Worm (Caenorhabditis elegans) whole organism, young adult: ENCODE results near the gene let-99.

Source experiments
- B0019.2 ChIP-seq: fragments of 200-800 bp; sonication (Bioruptor generic); conservative IDR thresholded peaks from 2 replicates; pipeline ENCODE4 v1.3.6; 2022; ENCODE audit warnings: missing genetic modification reagents, missing genetic modification characterization, missing compliant biosample characterization
- B0035.1 ChIP-seq: sonication (generic microtip); optimal IDR thresholded peaks from 2 replicates; lab custom pipeline; 2016; ENCODE audit warnings: missing genetic modification characterization, mild to moderate bottlenecking, missing compliant biosample characterization, missing genotype, missing genetic modification reagents
- B0336.3 ChIP-seq: fragments of 200-800 bp; sonication (Bioruptor generic); IDR thresholded peaks from 2 replicates; pipeline ENCODE4 v1.3.6; 2022; ENCODE audit warnings: missing genetic modification characterization, missing compliant biosample characterization
- D2030.7 ChIP-seq: fragments of 200-800 bp; sonication (Bioruptor generic); IDR thresholded peaks from 2 replicates; pipeline ENCODE4 v1.3.6; 2022; ENCODE audit warnings: missing genetic modification reagents, missing genetic modification characterization, missing compliant biosample characterization
- F22D6.2 ChIP-seq: sonication (generic microtip); optimal IDR thresholded peaks from 2 replicates; lab custom pipeline; 2016; ENCODE audit warnings: mild to moderate bottlenecking, missing genetic modification characterization, missing compliant biosample characterization
- F23B12.7 ChIP-seq: sonication (generic microtip); optimal IDR thresholded peaks from 2 replicates; lab custom pipeline; 2017; ENCODE audit warnings: missing genetic modification characterization, mild to moderate bottlenecking, missing compliant biosample characterization, antibody characterized with exemption, moderate library complexity; ENCODE audit not compliant: insufficient read depth
- F33H1.4 ChIP-seq: fragments of 200-800 bp; sonication (Bioruptor generic); IDR thresholded peaks from 2 replicates; pipeline ENCODE4 v1.3.6; 2022; ENCODE audit warnings: missing genetic modification reagents, missing genetic modification characterization, missing compliant biosample characterization
- F49E8.2 ChIP-seq: sonication (generic microtip); optimal IDR thresholded peaks from 3 replicates; lab custom pipeline; 2017; ENCODE audit warnings: missing genetic modification characterization, mild to moderate bottlenecking, missing compliant biosample characterization, antibody characterized with exemption, moderate library complexity; ENCODE audit not compliant: insufficient read depth
- F57C9.4 ChIP-seq: sonication (generic microtip); optimal IDR thresholded peaks from 2 replicates; lab custom pipeline; 2017; ENCODE audit warnings: mild to moderate bottlenecking, missing genetic modification characterization, missing compliant biosample characterization
- T07F8.4 ChIP-seq: sonication (generic microtip); optimal IDR thresholded peaks from 2 replicates; lab custom pipeline; 2016; ENCODE audit warnings: mild to moderate bottlenecking, missing genetic modification characterization, moderate library complexity, missing compliant biosample characterization
- T26A5.8 ChIP-seq: sonication (generic microtip); optimal IDR thresholded peaks from 2 replicates; lab custom pipeline; 2016; ENCODE audit warnings: missing genetic modification characterization, missing compliant biosample characterization
- Y79H2A.3 ChIP-seq: fragments of 200-800 bp; sonication (Bioruptor generic); conservative IDR thresholded peaks from 2 replicates; pipeline ENCODE4 v1.3.6; 2022; ENCODE audit warnings: missing genetic modification reagents, missing genetic modification characterization, missing compliant biosample characterization
- aptf-2 ChIP-seq: fragments of 200-800 bp; sonication (Bioruptor generic); conservative IDR thresholded peaks from 2 replicates; pipeline ENCODE4 v1.3.6; 2022; ENCODE audit warnings: missing genetic modification reagents, missing genetic modification characterization, missing compliant biosample characterization
- aptf-3 ChIP-seq: fragments of 200-800 bp; sonication (Bioruptor generic); IDR thresholded peaks from 2 replicates; pipeline ENCODE4 v1.3.6; 2022; ENCODE audit warnings: missing genetic modification characterization, missing compliant biosample characterization
- atf-7 ChIP-seq: sonication (generic microtip); optimal IDR thresholded peaks from 2 replicates; lab custom pipeline; 2017; ENCODE audit warnings: mild to moderate bottlenecking, missing genetic modification characterization, missing compliant biosample characterization
- attf-3 ChIP-seq: fragments of 200-800 bp; sonication (Bioruptor generic); conservative IDR thresholded peaks from 2 replicates; pipeline ENCODE4 v1.3.6; 2022; ENCODE audit warnings: missing genetic modification reagents, missing genetic modification characterization, missing compliant biosample characterization
- attf-6 ChIP-seq: fragments of 200-800 bp; sonication (Bioruptor generic); IDR thresholded peaks from 2 replicates; pipeline ENCODE4 v1.3.6; 2022; ENCODE audit warnings: missing genetic modification reagents, missing genetic modification characterization, missing compliant biosample characterization
- bed-1 ChIP-seq: fragments of 200-800 bp; sonication (Bioruptor generic); IDR thresholded peaks from 2 replicates; pipeline ENCODE4 v1.3.6; 2022; ENCODE audit warnings: missing genetic modification reagents, missing genetic modification characterization, missing compliant biosample characterization
- ets-4 ChIP-seq: fragments of 200-800 bp; sonication (Bioruptor generic); optimal IDR thresholded peaks from 2 replicates; lab custom pipeline; 2018; ENCODE audit warnings: mild to moderate bottlenecking, missing genetic modification characterization, missing compliant biosample characterization
- fkh-3 ChIP-seq: sonication (generic microtip); optimal IDR thresholded peaks from 2 replicates; lab custom pipeline; 2016; ENCODE audit warnings: mild to moderate bottlenecking, missing genetic modification characterization, missing compliant biosample characterization
- gei-17 ChIP-seq: fragments of 200-800 bp; sonication (Bioruptor generic); optimal IDR thresholded peaks from 2 replicates; lab custom pipeline; 2018; ENCODE audit warnings: mild to moderate bottlenecking, missing genetic modification characterization, missing compliant biosample characterization
- hlh-26 ChIP-seq: fragments of 200-800 bp; sonication (Bioruptor generic); conservative IDR thresholded peaks from 2 replicates; pipeline ENCODE4 v1.3.6; 2022; ENCODE audit warnings: missing genetic modification reagents, missing genetic modification characterization, missing compliant biosample characterization
- hmg-1.2 ChIP-seq: fragments of 200-800 bp; sonication (Bioruptor generic); IDR thresholded peaks from 2 replicates; pipeline ENCODE4 v1.3.6; 2022; ENCODE audit warnings: missing genetic modification reagents, missing genetic modification characterization, missing compliant biosample characterization
- lag-1 ChIP-seq: fragments of 200-800 bp; sonication (Bioruptor generic); IDR thresholded peaks from 2 replicates; pipeline ENCODE4 v1.3.6; 2022; ENCODE audit warnings: missing genetic modification reagents, missing genetic modification characterization, missing compliant biosample characterization
- let-526 ChIP-seq: fragments of 200-800 bp; sonication (Bioruptor generic); IDR thresholded peaks from 2 replicates; pipeline ENCODE4 v1.3.6; 2022; ENCODE audit warnings: missing genetic modification reagents, missing genetic modification characterization, missing compliant biosample characterization
- let-607 ChIP-seq, 2 experiments: fragments of 200-800 bp in 1 of 2; sonication (Bioruptor generic) in 1 of 2; sonication (generic microtip) in 1 of 2; optimal IDR thresholded peaks; 2 replicates each; lab custom pipeline; 2016 to 2018; ENCODE audit warnings: mild to moderate bottlenecking in 2 of 2, missing compliant biosample characterization in 2 of 2, missing genetic modification characterization in 2 of 2, moderate library complexity in 2 of 2, missing genotype in 1 of 2
- lin-26 ChIP-seq: fragments of 200-800 bp; sonication (Bioruptor generic); IDR thresholded peaks from 2 replicates; pipeline ENCODE4 v1.3.6; 2022; ENCODE audit warnings: missing genetic modification reagents, missing genetic modification characterization, missing compliant biosample characterization
- lin-54 ChIP-seq: fragments of 200-800 bp; sonication (Bioruptor generic); optimal IDR thresholded peaks from 2 replicates; lab custom pipeline; 2018; ENCODE audit warnings: mild to moderate bottlenecking, missing genetic modification characterization, missing compliant biosample characterization
- lir-1 ChIP-seq: fragments of 200-800 bp; sonication (Bioruptor generic); conservative IDR thresholded peaks from 2 replicates; pipeline ENCODE4 v1.3.6; 2022; ENCODE audit warnings: missing genetic modification reagents, missing genetic modification characterization, missing compliant biosample characterization
- lsl-1 ChIP-seq: fragments of 200-800 bp; sonication (Bioruptor generic); optimal IDR thresholded peaks from 2 replicates; lab custom pipeline; 2018; ENCODE audit warnings: mild to moderate bottlenecking, missing genetic modification characterization, moderate library complexity, missing compliant biosample characterization
- madf-10 ChIP-seq: sonication (generic microtip); optimal IDR thresholded peaks from 2 replicates; lab custom pipeline; 2016; ENCODE audit warnings: mild to moderate bottlenecking, missing genetic modification characterization, missing compliant biosample characterization
- mes-4 ChIP-seq: sonication (generic microtip); optimal IDR thresholded peaks from 2 replicates; lab custom pipeline; 2016; ENCODE audit warnings: missing genotype, missing genetic modification characterization, missing compliant biosample characterization
- mxl-1 ChIP-seq: sonication (generic microtip); optimal IDR thresholded peaks from 2 replicates; lab custom pipeline; 2016; ENCODE audit warnings: missing genetic modification characterization, missing compliant biosample characterization
- nfya-2 ChIP-seq: fragments of 200-800 bp; sonication (Bioruptor generic); IDR thresholded peaks from 2 replicates; pipeline ENCODE4 v1.3.6; 2022; ENCODE audit warnings: missing genetic modification reagents, missing genetic modification characterization, missing compliant biosample characterization
- nhr-120 ChIP-seq: fragments of 200-800 bp; sonication (Bioruptor generic); IDR thresholded peaks from 2 replicates; pipeline ENCODE4 v1.3.6; 2022; ENCODE audit warnings: missing genetic modification characterization, missing compliant biosample characterization
- nhr-179 ChIP-seq: sonication (generic microtip); optimal IDR thresholded peaks from 2 replicates; lab custom pipeline; 2016; ENCODE audit warnings: mild to moderate bottlenecking, missing genetic modification characterization, missing compliant biosample characterization
- nhr-27 ChIP-seq: fragments of 200-800 bp; sonication (Bioruptor generic); optimal IDR thresholded peaks from 2 replicates; lab custom pipeline; 2018; ENCODE audit warnings: mild to moderate bottlenecking, missing genetic modification characterization, moderate library complexity, missing compliant biosample characterization
- pha-4 ChIP-seq: fragments of 150-350 bp; sonication (generic microtip); optimal IDR thresholded peaks from 2 replicates; lab custom pipeline; 2014; ENCODE audit warnings: missing biosample characterization, missing genetic modification reagents, missing genetic modification characterization
- repo-1 ChIP-seq: sonication (generic microtip); optimal IDR thresholded peaks from 2 replicates; lab custom pipeline; 2017; ENCODE audit warnings: mild to moderate bottlenecking, missing genetic modification characterization, missing compliant biosample characterization
- sea-2 ChIP-seq: fragments of 200-800 bp; sonication (Bioruptor generic); IDR thresholded peaks from 2 replicates; pipeline ENCODE4 v1.3.6; 2022; ENCODE audit warnings: missing genetic modification characterization, missing compliant biosample characterization
- snpc-1.3 ChIP-seq: sonication (generic microtip); optimal IDR thresholded peaks from 2 replicates; lab custom pipeline; 2017; ENCODE audit warnings: missing genetic modification characterization, mild to moderate bottlenecking, missing compliant biosample characterization, antibody characterized with exemption, moderate library complexity, missing genotype, missing genetic modification reagents; ENCODE audit not compliant: insufficient read depth
- snpc-4 ChIP-seq, 5 experiments: fragments of 150-350 bp in 1 of 5; sonication (generic microtip) in 4 of 5; optimal IDR thresholded peaks; 2 replicates each; lab custom pipeline; 2014 to 2018; ENCODE audit warnings: missing genetic modification characterization in 5 of 5, missing biosample characterization in 3 of 5, antibody characterized with exemption in 2 of 5, mild to moderate bottlenecking in 2 of 5, missing compliant biosample characterization in 2 of 5, missing genotype in 2 of 5, moderate library complexity in 2 of 5, missing genetic modification reagents in 1 of 5
- sptf-2 ChIP-seq: fragments of 200-800 bp; sonication (Bioruptor generic); optimal IDR thresholded peaks from 2 replicates; lab custom pipeline; 2018; ENCODE audit warnings: mild to moderate bottlenecking, missing genetic modification characterization, missing compliant biosample characterization
- tbp1 ChIP-seq: fragments of 200-800 bp; sonication (Bioruptor generic); optimal IDR thresholded peaks from 2 replicates; lab custom pipeline; 2018; ENCODE audit warnings: mild to moderate bottlenecking, missing genetic modification characterization, missing compliant biosample characterization
- xnd-1 ChIP-seq: sonication (generic microtip); optimal IDR thresholded peaks from 2 replicates; lab custom pipeline; 2016; ENCODE audit warnings: missing genotype, missing genetic modification reagents, missing genetic modification characterization, missing compliant biosample characterization
- zim-3 ChIP-seq: sonication (generic microtip); optimal IDR thresholded peaks from 2 replicates; lab custom pipeline; 2017; ENCODE audit warnings: mild to moderate bottlenecking, missing genetic modification characterization, moderate library complexity, missing compliant biosample characterization

Gene let-99

DNA sequence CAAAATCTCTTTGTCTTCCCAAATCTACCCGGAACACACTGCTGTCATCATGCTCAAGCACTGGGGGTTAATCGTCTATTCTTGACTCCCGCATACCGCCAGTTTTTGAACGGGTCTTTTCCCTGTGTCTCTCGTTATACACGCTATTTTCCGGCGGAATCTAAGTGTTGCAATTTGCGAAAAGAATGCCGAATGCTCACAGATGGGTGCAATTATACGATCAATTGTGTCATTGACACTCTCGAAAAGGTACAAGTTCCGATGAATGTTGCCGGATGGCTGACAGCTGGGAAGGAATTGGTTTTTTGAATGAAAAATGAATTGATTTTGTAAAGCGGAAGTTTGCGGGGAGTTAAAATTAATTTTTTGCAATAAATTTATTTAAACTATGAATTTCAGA is 15.7 kb upstream of the let-99 start:
- TF ChIP-seq nhr-120 (no peak), fkh-3 (tag; lab: Kevin White, UChicago) (no peak), lin-54 (no peak), lin-26 (GFP tag; lab: Robert Waterston, UW) (no peak), F22D6.2 (tag; lab: Kevin White, UChicago) (no peak), attf-6 (no peak), attf-3 (GFP tag; lab: Robert Waterston, UW) (no peak), gei-17 (GFP tag; lab: Kevin White, UChicago) (no peak), F49E8.2 (no peak), Y79H2A.3 (no peak), ets-4 (GFP tag; lab: Kevin White, UChicago) (no peak), F57C9.4 (tag; lab: Kevin White, UChicago) (no peak), B0035.1 (tag; lab: Kevin White, UChicago) (no peak), lag-1 (GFP tag; lab: Robert Waterston, UW) (no peak), snpc-4 (GFP tag; optimal IDR thresholded peaks at IDR 0.05; lab: Kevin White, UChicago) (no peak), snpc-4 (tag; optimal IDR thresholded peaks at IDR 0.05; lab: Kevin White, UChicago) (no peak), zim-3 (tag; lab: Kevin White, UChicago) (no peak)

DNA sequence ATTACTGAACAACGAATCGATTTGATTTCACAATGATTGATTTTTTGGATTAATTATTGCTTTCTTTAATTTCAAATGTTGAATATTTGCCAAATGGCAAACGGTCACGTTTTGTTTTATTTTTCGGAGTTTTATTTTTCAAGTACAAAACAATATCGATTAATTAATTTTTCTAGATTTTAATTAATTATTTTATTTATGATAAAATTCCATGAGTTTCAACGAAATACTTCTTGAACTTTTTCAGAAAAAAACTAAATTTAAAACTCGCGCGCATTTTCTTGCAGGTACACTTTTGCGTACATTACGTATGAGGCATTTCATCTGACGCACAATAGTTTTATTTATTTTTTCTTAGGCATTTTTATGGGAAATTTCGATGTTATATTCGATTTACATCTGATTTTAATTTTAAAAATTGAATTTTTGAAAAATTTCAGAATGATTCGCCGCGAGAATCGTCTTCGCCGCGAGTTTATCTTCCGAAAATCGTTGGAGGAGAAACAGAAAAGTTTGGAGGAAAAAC is 8.7 kb upstream of the let-99 start, which contains the start of the genes ZK795.2 and ZK795.3:
Gene ZK795.2, minus strand, starts transcription at position 51 of the 526 bp plus-strand sequence.
Gene ZK795.3, plus strand, starts transcription at position 441 of the 526 bp plus-strand sequence.
- no peak for TF ChIP-seq tbp1 (GFP tag; lab: Kevin White, UChicago)
- no peak for TF ChIP-seq zim-3 (tag; lab: Kevin White, UChicago)
- TF ChIP-seq mes-4 (tag; lab: Kevin White, UChicago), result no peak
- TF ChIP-seq sea-2 (GFP tag; lab: Robert Waterston, UW), result no peak
- TF ChIP-seq F57C9.4 (tag; lab: Kevin White, UChicago), result no peak
- TF ChIP-seq nhr-120, result no peak
- TF ChIP-seq Y79H2A.3, result no peak
- no peak for TF ChIP-seq nfya-2
- TF ChIP-seq snpc-1.3 (tag; lab: Kevin White, UChicago), result no peak
- TF ChIP-seq nhr-179 (tag; lab: Kevin White, UChicago), result no peak
- peak; percentile 21 for TF ChIP-seq lsl-1 (GFP tag; lab: Kevin White, UChicago)
- TF ChIP-seq let-607 (tag; optimal IDR thresholded peaks at IDR 0.05; lab: Kevin White, UChicago), result no peak
- no peak for TF ChIP-seq madf-10 (tag; lab: Kevin White, UChicago)
- no peak for TF ChIP-seq mxl-1 (tag; lab: Kevin White, UChicago)
- peak; percentile 51 for TF ChIP-seq F33H1.4
- no peak for TF ChIP-seq lin-26 (GFP tag; lab: Robert Waterston, UW)
- no peak for TF ChIP-seq F49E8.2
- no peak for TF ChIP-seq xnd-1 (tag; lab: Kevin White, UChicago)
- TF ChIP-seq atf-7 (tag; lab: Kevin White, UChicago), result no peak
- TF ChIP-seq ets-4 (GFP tag; lab: Kevin White, UChicago), result no peak
- TF ChIP-seq bed-1 (GFP tag; lab: Robert Waterston, UW), result no peak
- TF ChIP-seq F23B12.7 (tag; lab: Kevin White, UChicago), result peak; percentile 35
- no peak for TF ChIP-seq B0019.2
- TF ChIP-seq hlh-26 (GFP tag; lab: Robert Waterston, UW), result no peak
- TF ChIP-seq B0336.3 (GFP tag; lab: Robert Waterston, UW), result no peak
- no peak for TF ChIP-seq repo-1 (tag; lab: Kevin White, UChicago)
- peak; percentile 24; the same call in 1 of the 2 replicates for TF ChIP-seq hmg-1.2 (GFP tag; lab: Robert Waterston, UW)
- no peak for TF ChIP-seq sptf-2 (GFP tag; lab: Kevin White, UChicago)
- no peak for TF ChIP-seq lir-1 (GFP tag; lab: Robert Waterston, UW)
- no peak for TF ChIP-seq aptf-3 (GFP tag; lab: Robert Waterston, UW)
- TF ChIP-seq nhr-27 (tag; lab: Kevin White, UChicago), result no peak
- TF ChIP-seq T26A5.8, result no peak
- no peak for TF ChIP-seq aptf-2 (GFP tag; lab: Robert Waterston, UW)
- TF ChIP-seq pha-4 (tag; lab: Kevin White, UChicago), result no peak
- TF ChIP-seq T07F8.4 (tag; lab: Kevin White, UChicago), result no peak
- peak; percentile 31; the same call in 1 of the 2 replicates for TF ChIP-seq D2030.7
- TF ChIP-seq let-526 (GFP tag; lab: Robert Waterston, UW), result no peak
